Fruit fly (Drosophila melanogaster) whole organism, embryonic: ENCODE measurements around the gene CG14220.

Experiments
- Blimp-1 ChIP-seq: fragments of 200-800 bp; sonication (Bioruptor generic); optimal IDR thresholded peaks from 3 replicates; lab custom pipeline; 2018; ENCODE audit warnings: missing biosample characterization, missing genetic modification characterization, mild to moderate bottlenecking, moderate library complexity, missing genetic modification reagents
- BtbVII ChIP-seq: fragments of 200-800 bp; sonication (Bioruptor generic); optimal IDR thresholded peaks from 3 replicates; lab custom pipeline; 2017; ENCODE audit warnings: missing biosample characterization, mild to moderate bottlenecking, missing genetic modification characterization
- Bteb2 ChIP-seq: fragments of 200-800 bp; sonication (Bioruptor generic); optimal IDR thresholded peaks from 2 replicates; lab custom pipeline; 2016; ENCODE audit warnings: missing biosample characterization, missing genetic modification characterization
- CG10654 ChIP-seq: fragments of 200-800 bp; sonication (Bioruptor generic); optimal IDR thresholded peaks from 2 replicates; lab custom pipeline; 2016; ENCODE audit warnings: missing biosample characterization, missing genetic modification characterization
- CG10959 ChIP-seq: fragments of 200-800 bp; sonication (Bioruptor generic); IDR thresholded peaks from 2 replicates; pipeline ENCODE4 v1.3.6; 2022; ENCODE audit warnings: missing biosample characterization, missing genetic modification characterization
- CG10979 ChIP-seq: fragments of 200-800 bp; sonication (Bioruptor generic); optimal IDR thresholded peaks from 2 replicates; lab custom pipeline; 2018; ENCODE audit warnings: missing biosample characterization, mild to moderate bottlenecking, missing genetic modification characterization, moderate library complexity
- CG11504 ChIP-seq: fragments of 200-800 bp; sonication (Bioruptor generic); optimal IDR thresholded peaks from 3 replicates; lab custom pipeline; 2019; ENCODE audit warnings: missing biosample characterization, mild to moderate bottlenecking, missing genetic modification characterization, moderate library complexity
- CG11695 ChIP-seq: fragments of 200-800 bp; sonication (Bioruptor generic); IDR thresholded peaks from 3 replicates; pipeline ENCODE4 v1.3.6; 2022; ENCODE audit warnings: missing biosample characterization, missing genetic modification characterization
- CG11723 ChIP-seq: fragments of 200-800 bp; sonication (Bioruptor generic); optimal IDR thresholded peaks from 2 replicates; lab custom pipeline; 2017; ENCODE audit warnings: missing biosample characterization, mild to moderate bottlenecking, missing genetic modification characterization
- CG12659 ChIP-seq: fragments of 200-800 bp; sonication (Bioruptor generic); optimal IDR thresholded peaks from 3 replicates; lab custom pipeline; 2017; ENCODE audit warnings: mild to moderate bottlenecking, missing biosample characterization, missing genetic modification reagents, missing genetic modification characterization
- CG14860 ChIP-seq: fragments of 200-800 bp; sonication (Bioruptor generic); IDR thresholded peaks from 3 replicates; pipeline ENCODE4 v1.3.6; 2022; ENCODE audit warnings: missing biosample characterization, missing genetic modification characterization; ENCODE audit not compliant: partially characterized antibody
- CG16813 ChIP-seq: fragments of 200-800 bp; sonication (Bioruptor generic); IDR thresholded peaks from 3 replicates; pipeline ENCODE4 v1.3.6; 2022; ENCODE audit warnings: missing biosample characterization, missing genetic modification characterization; ENCODE audit not compliant: partially characterized antibody
- CG1792 ChIP-seq: fragments of 200-800 bp; sonication (Bioruptor generic); optimal IDR thresholded peaks from 2 replicates; lab custom pipeline; 2016; ENCODE audit warnings: missing biosample characterization, missing genetic modification characterization
- CG1832 ChIP-seq: fragments of 200-800 bp; sonication (Bioruptor generic); optimal IDR thresholded peaks from 2 replicates; lab custom pipeline; 2017; ENCODE audit warnings: missing biosample characterization, mild to moderate bottlenecking, missing genetic modification characterization, inconsistent platforms
- CG2712 ChIP-seq: fragments of 200-800 bp; optimal IDR thresholded peaks from 3 replicates; lab custom pipeline; 2019; ENCODE audit warnings: missing biosample characterization, mild to moderate bottlenecking, missing genetic modification characterization, moderate library complexity
- CG31224 ChIP-seq: fragments of 200-800 bp; sonication (Bioruptor generic); IDR thresholded peaks from 2 replicates; pipeline ENCODE4 v1.3.6; 2022; ENCODE audit warnings: missing biosample characterization, missing genetic modification characterization
- CG34376 ChIP-seq: fragments of 200-800 bp; sonication (Bioruptor generic); optimal IDR thresholded peaks from 2 replicates; lab custom pipeline; 2018; ENCODE audit warnings: missing biosample characterization, mild to moderate bottlenecking, missing genetic modification characterization
- CG3995 ChIP-seq: fragments of 200-800 bp; sonication (Bioruptor generic); optimal IDR thresholded peaks from 3 replicates; lab custom pipeline; 2016; ENCODE audit warnings: missing biosample characterization, missing genetic modification characterization
- CG5245 ChIP-seq: fragments of 200-800 bp; sonication (Bioruptor generic); optimal IDR thresholded peaks from 3 replicates; lab custom pipeline; 2016; ENCODE audit warnings: missing biosample characterization, missing genetic modification characterization
- CG8359 ChIP-seq: fragments of 200-800 bp; sonication (Bioruptor generic); optimal IDR thresholded peaks from 2 replicates; lab custom pipeline; 2017; ENCODE audit warnings: missing biosample characterization, mild to moderate bottlenecking, missing genetic modification characterization, borderline replicate concordance
- Dad ChIP-seq: fragments of 200-800 bp; sonication (Bioruptor generic); optimal IDR thresholded peaks from 3 replicates; lab custom pipeline; 2016; ENCODE audit warnings: missing biosample characterization, missing genetic modification characterization
- Deaf1 ChIP-seq: fragments of 200-800 bp; optimal IDR thresholded peaks from 3 replicates; lab custom pipeline; 2019; ENCODE audit warnings: missing biosample characterization, mild to moderate bottlenecking, missing genetic modification characterization, moderate library complexity
- Dip2 ChIP-seq: fragments of 200-800 bp; sonication (Bioruptor generic); IDR thresholded peaks from 2 replicates; pipeline ENCODE4 v1.3.6; 2022; ENCODE audit warnings: missing biosample characterization, missing genetic modification characterization
- Dll ChIP-seq: fragments of 200-800 bp; sonication (Bioruptor generic); IDR thresholded peaks from 4 replicates; pipeline ENCODE4 v1.3.6; 2022; ENCODE audit warnings: missing biosample characterization, missing genetic modification characterization; ENCODE audit not compliant: partially characterized antibody
- Hmx ChIP-seq: fragments of 200-800 bp; sonication (Bioruptor generic); optimal IDR thresholded peaks from 2 replicates; lab custom pipeline; 2016; ENCODE audit warnings: missing biosample characterization, missing genetic modification characterization
- Hr51 ChIP-seq, 2 experiments: fragments of 200-800 bp; sonication (Bioruptor generic); optimal IDR thresholded peaks; 2 replicates in 1 of 2; 3 replicates in 1 of 2; lab custom pipeline; 2016 to 2018; ENCODE audit warnings: missing biosample characterization in 2 of 2, missing genetic modification characterization in 2 of 2, mild to moderate bottlenecking in 1 of 2, moderate library complexity in 1 of 2
- Mad ChIP-seq: fragments of 200-800 bp; sonication (Bioruptor generic); optimal IDR thresholded peaks from 2 replicates; lab custom pipeline; 2016; ENCODE audit warnings: missing biosample characterization, missing genetic modification characterization
- Nf-YB ChIP-seq: fragments of 200-800 bp; sonication (Bioruptor generic); optimal IDR thresholded peaks from 3 replicates; lab custom pipeline; 2019; ENCODE audit warnings: missing biosample characterization, mild to moderate bottlenecking, missing genetic modification characterization, moderate library complexity
- Rx ChIP-seq: fragments of 200-800 bp; sonication (Bioruptor generic); IDR thresholded peaks from 2 replicates; pipeline ENCODE4 v1.3.6; 2022; ENCODE audit warnings: missing biosample characterization, missing genetic modification characterization
- Sox102F ChIP-seq: fragments of 200-800 bp; sonication (Bioruptor generic); optimal IDR thresholded peaks from 2 replicates; lab custom pipeline; 2018; ENCODE audit warnings: missing biosample characterization, mild to moderate bottlenecking, missing genetic modification characterization, moderate library complexity
- TFAM ChIP-seq: fragments of 200-800 bp; sonication (Bioruptor generic); optimal IDR thresholded peaks from 2 replicates; lab custom pipeline; 2017; ENCODE audit warnings: missing biosample characterization, missing genetic modification characterization, inconsistent platforms
- Taf1 ChIP-seq: fragments of 200-800 bp; sonication (Bioruptor generic); IDR thresholded peaks from 2 replicates; pipeline ENCODE4 v1.3.6; 2022; ENCODE audit warnings: missing biosample characterization, missing genetic modification characterization
- Vsx1 ChIP-seq: fragments of 200-800 bp; sonication (Bioruptor generic); optimal IDR thresholded peaks from 2 replicates; lab custom pipeline; 2017; ENCODE audit warnings: missing biosample characterization, mild to moderate bottlenecking, missing genetic modification characterization, missing genetic modification reagents
- chn ChIP-seq: fragments of 200-800 bp; sonication (Bioruptor generic); optimal IDR thresholded peaks from 2 replicates; lab custom pipeline; 2016; ENCODE audit warnings: missing biosample characterization, missing genetic modification characterization
- dpn ChIP-seq, 2 experiments: fragments of 200-800 bp; sonication (Bioruptor generic); optimal IDR thresholded peaks; 3 replicates each; lab custom pipeline; 2016; ENCODE audit warnings: missing biosample characterization in 2 of 2, missing genetic modification characterization in 2 of 2
- dysf ChIP-seq: fragments of 200-800 bp; sonication (Bioruptor generic); IDR thresholded peaks from 3 replicates; pipeline ENCODE4 v1.3.6; 2022; ENCODE audit warnings: missing biosample characterization, missing genetic modification characterization
- emc ChIP-seq: fragments of 200-800 bp; sonication (Bioruptor generic); optimal IDR thresholded peaks from 2 replicates; lab custom pipeline; 2016; ENCODE audit warnings: missing biosample characterization, missing genetic modification characterization
- en ChIP-seq: fragments of 200-800 bp; sonication (Bioruptor generic); optimal IDR thresholded peaks from 2 replicates; lab custom pipeline; 2016; ENCODE audit warnings: missing biosample characterization, missing genetic modification characterization
- fd102C ChIP-seq: fragments of 200-800 bp; sonication (Bioruptor generic); optimal IDR thresholded peaks from 2 replicates; lab custom pipeline; 2018; ENCODE audit warnings: missing biosample characterization, mild to moderate bottlenecking, missing genetic modification characterization, moderate library complexity
- insv ChIP-seq, 2 experiments: fragments of 200-800 bp; sonication (Bioruptor generic); optimal IDR thresholded peaks; 3 replicates each; lab custom pipeline; 2016 to 2018; ENCODE audit warnings: missing biosample characterization in 2 of 2, missing genetic modification characterization in 2 of 2
- inv ChIP-seq: fragments of 200-800 bp; sonication (Bioruptor generic); IDR thresholded peaks from 2 replicates; pipeline ENCODE4 v1.3.6; 2022; ENCODE audit warnings: missing biosample characterization, missing genetic modification characterization; ENCODE audit not compliant: partially characterized antibody
- lilli ChIP-seq: fragments of 200-800 bp; sonication (Bioruptor generic); optimal IDR thresholded peaks from 3 replicates; lab custom pipeline; 2016; ENCODE audit warnings: missing biosample characterization, missing genetic modification characterization
- pho ChIP-seq: fragments of 200-800 bp; sonication (Bioruptor generic); optimal IDR thresholded peaks from 2 replicates; lab custom pipeline; 2016; ENCODE audit warnings: missing biosample characterization, missing genetic modification characterization
- pzg ChIP-seq: fragments of 200-800 bp; sonication (Bioruptor generic); optimal IDR thresholded peaks from 3 replicates; lab custom pipeline; 2018; ENCODE audit warnings: missing biosample characterization, mild to moderate bottlenecking, missing genetic modification characterization, moderate library complexity
- rib ChIP-seq: fragments of 200-800 bp; sonication (Bioruptor generic); IDR thresholded peaks from 2 replicates; pipeline ENCODE4 v1.3.6; 2022; ENCODE audit warnings: missing biosample characterization, missing genetic modification characterization
- sd ChIP-seq: fragments of 200-800 bp; sonication (Bioruptor generic); optimal IDR thresholded peaks from 3 replicates; lab custom pipeline; 2018; ENCODE audit warnings: missing biosample characterization, mild to moderate bottlenecking, missing genetic modification characterization, moderate library complexity
- sqz ChIP-seq: fragments of 200-800 bp; sonication (Bioruptor generic); optimal IDR thresholded peaks from 3 replicates; lab custom pipeline; 2018; ENCODE audit warnings: missing biosample characterization, mild to moderate bottlenecking, missing genetic modification characterization
- twi ChIP-seq: fragments of 200-800 bp; optimal IDR thresholded peaks from 2 replicates; lab custom pipeline; 2019; ENCODE audit warnings: missing biosample characterization, mild to moderate bottlenecking, missing genetic modification characterization, moderate library complexity
- tx ChIP-seq: fragments of 200-800 bp; sonication (Bioruptor generic); optimal IDR thresholded peaks from 2 replicates; lab custom pipeline; 2016; ENCODE audit warnings: missing biosample characterization, missing genetic modification characterization

CG14220 gene

DNA sequence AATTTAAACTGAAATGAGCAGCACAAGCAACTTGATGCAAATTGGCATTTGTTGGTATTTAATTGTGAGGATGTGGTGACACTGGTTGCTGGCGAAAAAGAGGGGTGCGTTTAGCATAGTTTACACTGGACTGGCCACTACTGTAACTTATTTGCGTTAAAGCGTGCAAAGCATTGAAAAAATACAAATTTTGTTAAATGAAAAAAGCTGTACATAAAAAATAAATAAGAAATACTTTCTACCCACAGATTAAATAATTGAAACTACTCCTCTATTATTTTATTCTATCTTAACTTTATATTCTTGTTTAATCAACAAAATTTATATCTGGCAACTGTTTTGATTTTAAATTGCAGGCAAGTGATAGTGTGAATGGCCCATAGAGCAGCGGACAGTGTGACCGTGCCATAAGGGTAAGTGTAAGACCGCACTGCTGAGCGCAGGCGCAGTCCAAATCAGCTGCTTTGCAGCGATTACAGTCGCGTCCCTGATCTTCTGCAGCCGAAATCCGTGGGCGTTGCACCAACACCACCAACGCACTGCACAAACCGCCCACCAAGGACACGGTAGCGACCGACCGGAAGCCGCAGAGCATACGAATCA lies 35.8 kb downstream of the CG14220 start, which contains the start of the genes Grip84 and car (continued):
- TF ChIP-seq CG11723 (no peak), CG10979 (tag; lab: Kevin White, UChicago) (peak; percentile 60), Blimp-1 (no peak), chn (peak; percentile 20), CG10654 (GFP tag; lab: Kevin White, UChicago) (peak; percentile 26), CG11695 (0 out of 3 replicates have a peak, but pooled peaks have one; percentile 33), twi (tag; lab: Kevin White, UChicago) (peak; percentile 68), CG14860 (GFP tag; lab: Robert Waterston, UW) (no peak), CG8359 (no peak), TFAM (no peak), Taf1 (GFP tag; lab: Robert Waterston, UW) (peak; percentile 44; the same call in 1 of the 2 replicates), Dad (GFP tag; lab: Kevin White, UChicago) (peak; percentile 46), Vsx1 (GFP tag; lab: Kevin White, UChicago) (no peak), CG12659 (GFP tag; lab: Kevin White, UChicago) (peak; percentile 78), Mad (GFP tag; lab: Kevin White, UChicago) (peak; percentile 38), CG31224 (GFP tag; lab: Robert Waterston, UW) (peak; percentile 49), CG3995 (GFP tag; lab: Kevin White, UChicago) (peak; percentile 45), pho (GFP tag; lab: Kevin White, UChicago) (peak; percentile 55), insv (GFP tag; optimal IDR thresholded peaks at IDR 0.05; lab: Kevin White, UChicago) (peak in 1 of 2 experiments; percentile 36), CG1792 (no peak), dpn (GFP tag; optimal IDR thresholded peaks at IDR 0.05; lab: Kevin White, UChicago) (peak; percentile 55 to 74), sqz (GFP tag; lab: Kevin White, UChicago) (no peak), pzg (peak; percentile 53), Hr51 (GFP tag; optimal IDR thresholded peaks at IDR 0.05; lab: Kevin White, UChicago) (peak in 1 of 2 experiments; percentile 25), inv (GFP tag; lab: Robert Waterston, UW) (no peak), rib (no peak), Rx (no peak), Bteb2 (GFP tag; lab: Kevin White, UChicago) (no peak), lilli (peak; percentile 86), Nf-YB (GFP tag; lab: Kevin White, UChicago) (peak; percentile 6), dysf (peak; percentile 80), emc (GFP tag; lab: Kevin White, UChicago) (no peak), CG2712 (tag; lab: Kevin White, UChicago) (peak; percentile 76), CG5245 (GFP tag; lab: Kevin White, UChicago) (peak; percentile 24), en (no peak), CG11504 (no peak), tx (GFP tag; lab: Kevin White, UChicago) (no peak), CG1832 (GFP tag; lab: Kevin White, UChicago) (no peak), sd (tag; lab: Kevin White, UChicago) (no peak), CG10959 (peak; percentile 27; the same call in 1 of the 2 replicates), fd102C (no peak), Dip2 (no peak), CG16813 (GFP tag; lab: Robert Waterston, UW) (no peak), Sox102F (GFP tag; lab: Kevin White, UChicago) (no peak), Hmx (GFP tag; lab: Kevin White, UChicago) (peak; percentile 22), BtbVII (GFP tag; lab: Kevin White, UChicago) (no peak), CG34376 (GFP tag; lab: Kevin White, UChicago) (peak; percentile 30), Deaf1 (tag; lab: Kevin White, UChicago) (no peak), Dll (GFP tag; lab: Robert Waterston, UW) (0 out of 4 replicates have a peak, but pooled peaks have one; percentile 30)
